Fruit fly (Drosophila melanogaster): ENCODE results near the gene CG14913.
A peak's percentile ranks its signal among the peaks of the same experiment; 100 is the strongest.

The CG14913 gene

DNA sequence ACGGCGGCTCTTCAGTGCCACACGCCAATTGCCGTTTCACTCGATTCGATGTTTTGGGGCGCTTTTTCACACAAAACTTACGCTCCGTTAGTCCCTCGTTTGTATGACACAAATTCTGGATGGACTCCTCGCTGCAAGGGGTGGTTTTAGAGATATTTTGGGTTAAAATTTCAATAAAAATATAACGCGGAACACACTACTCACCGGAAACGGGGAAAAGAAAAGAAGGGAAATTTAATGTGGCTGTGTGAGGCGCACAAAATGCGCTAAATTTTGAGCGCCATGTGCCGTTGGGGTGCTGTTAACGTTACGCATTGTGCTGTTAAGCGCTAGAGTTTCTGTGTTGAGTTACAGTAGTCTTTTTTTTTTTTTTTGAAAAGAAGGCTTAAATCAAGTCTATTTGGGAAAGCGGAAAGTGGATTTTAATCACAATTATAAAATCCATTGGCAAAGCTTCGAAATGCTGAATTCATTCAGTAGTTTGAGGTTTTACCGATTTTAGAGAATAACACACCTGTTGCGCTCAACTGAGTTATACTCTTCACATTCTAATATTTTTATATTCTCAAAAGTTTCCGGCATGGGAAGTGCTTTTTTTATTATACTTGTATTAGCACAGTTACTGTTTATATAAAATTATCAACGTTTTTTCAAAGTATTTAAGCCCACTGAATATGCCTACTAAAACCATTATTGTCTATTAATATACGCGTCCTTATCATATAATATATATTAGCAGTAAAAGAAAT, 12.7 kb upstream of the CG14913 start, which contains the start of gene RpL9:
RpL9 (minus strand) TSS at position 265 of the 749 bp plus-strand sequence.
- TF ChIP-seq CG17801 (GFP tag; optimal IDR thresholded peaks at IDR 0.05; ENCODE audit: partially characterized antibody): peak; percentile 84

DNA sequence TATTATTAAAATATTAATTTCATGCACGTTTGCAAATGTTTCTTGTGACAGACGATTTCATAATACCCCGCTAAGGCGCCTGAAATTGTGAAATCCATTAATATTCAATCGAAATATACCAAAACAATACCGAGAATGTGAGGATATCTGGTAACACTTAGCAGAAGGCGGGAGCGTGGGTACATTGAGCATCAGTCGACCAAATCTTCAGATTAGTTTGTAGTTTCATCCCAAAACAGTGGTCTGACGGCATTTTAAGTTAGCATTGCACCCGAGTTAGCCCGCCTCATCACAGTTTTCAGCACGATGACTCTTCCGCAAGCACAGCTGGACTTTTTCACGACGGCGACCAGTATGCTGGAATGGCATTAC, 12.1 kb upstream of the CG14913 start, which contains the start of gene Nup154:
Nup154 (plus strand) TSS at position 147 of the 372 bp plus-strand sequence.
- TF ChIP-seq CG17801 (GFP tag; optimal IDR thresholded peaks at IDR 0.05; ENCODE audit: partially characterized antibody): no peak

DNA sequence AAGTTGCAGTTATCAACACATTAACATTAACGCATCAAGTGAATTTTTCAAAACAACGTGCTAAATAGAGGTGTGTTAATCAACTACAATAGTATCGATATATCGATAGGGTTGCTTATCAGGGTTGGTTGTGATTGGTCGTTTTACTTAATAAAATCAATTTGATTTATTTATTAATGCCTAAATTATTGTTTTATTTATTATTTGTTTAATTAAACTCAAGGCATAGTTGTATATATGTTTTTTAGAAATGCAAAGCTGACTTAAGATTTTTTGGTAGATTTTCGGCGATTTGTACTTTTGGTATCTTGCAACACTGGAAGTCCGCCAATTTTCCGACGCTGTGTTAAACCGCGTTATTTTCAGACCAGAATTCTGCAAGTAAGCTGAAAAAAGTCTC, 5.8 kb upstream of the CG14913 start, which contains the start of the genes Art8 and dUTPase:
Art8 (minus strand) TSS at position 88 of the 400 bp plus-strand sequence.
dUTPase (plus strand) TSS at position 314 of the 400 bp plus-strand sequence.
- TF ChIP-seq CG17801 (GFP tag; optimal IDR thresholded peaks at IDR 0.05; ENCODE audit: partially characterized antibody): peak; percentile 69

DNA sequence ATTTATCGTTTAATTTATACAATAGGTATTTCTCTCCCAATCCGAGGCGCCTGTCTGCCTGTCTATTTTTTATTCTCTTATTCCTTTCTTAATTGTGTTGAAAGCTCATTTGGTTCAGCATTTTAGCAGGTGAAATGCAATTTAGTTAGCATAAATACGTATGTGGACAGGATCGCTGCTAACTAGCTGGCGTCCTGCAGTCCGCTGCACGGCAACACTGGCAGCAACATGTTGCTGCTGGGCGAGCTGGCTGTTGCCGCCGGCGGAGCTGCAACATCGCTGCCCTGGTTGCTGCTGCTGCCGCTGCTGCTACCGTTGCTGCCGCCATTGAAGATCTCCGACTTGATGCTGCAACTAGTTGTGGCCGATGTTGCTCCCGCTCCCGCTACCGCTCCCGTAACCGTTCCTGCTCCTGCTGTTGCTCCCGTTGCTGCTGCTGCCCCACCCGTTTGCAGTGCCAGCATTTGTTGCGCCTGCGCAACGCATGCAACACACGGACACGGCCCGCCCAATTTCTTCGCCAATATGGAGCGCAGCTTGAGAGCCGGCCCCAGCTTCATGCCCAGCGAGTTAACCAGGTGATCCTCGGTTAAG, 2.7 kb upstream of the CG14913 start:
- TF ChIP-seq CG17801 (GFP tag; optimal IDR thresholded peaks at IDR 0.05; ENCODE audit: partially characterized antibody): no peak

DNA sequence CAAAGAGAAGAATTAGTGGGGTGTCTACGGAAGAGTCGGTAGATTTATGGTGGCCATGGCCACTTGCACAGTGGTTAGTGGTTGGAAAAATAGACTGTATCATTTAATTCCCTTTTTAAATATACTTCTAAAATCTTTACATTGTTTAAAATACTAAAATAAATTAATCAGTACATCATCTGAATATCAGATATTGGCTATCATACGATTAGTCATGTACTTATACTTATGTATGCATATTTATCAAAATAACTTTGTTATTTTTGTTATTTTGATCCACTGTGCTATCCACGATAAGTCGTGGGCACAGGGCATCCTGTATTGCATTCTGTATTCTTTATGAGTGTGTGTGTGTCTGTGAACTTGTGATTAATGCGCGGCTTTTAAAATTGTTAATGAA, 2.1 kb upstream of the CG14913 start:
- no peak for TF ChIP-seq CG17801 (GFP tag; optimal IDR thresholded peaks at IDR 0.05; ENCODE audit: partially characterized antibody)

DNA sequence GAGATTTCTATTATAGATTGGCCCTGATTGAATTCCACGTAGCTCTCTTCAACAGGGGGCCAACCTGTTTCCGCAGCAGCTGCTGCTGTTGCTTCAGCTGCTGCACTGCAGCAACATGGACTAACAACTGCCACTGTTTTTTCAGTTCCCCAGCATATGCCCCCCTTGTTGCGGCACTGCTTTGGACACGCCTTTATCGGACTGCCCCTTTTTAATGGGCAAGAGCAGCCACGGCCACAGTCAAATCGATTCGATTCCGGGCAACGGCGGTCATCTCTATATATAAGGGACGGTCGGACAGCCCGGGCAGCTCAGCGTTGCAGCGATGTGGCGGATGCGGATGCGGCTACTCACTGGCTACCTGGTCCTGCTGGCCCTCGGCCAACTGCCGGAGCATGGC, 1.5 kb upstream of the CG14913 start, which contains the start of gene Acp32CD:
Acp32CD (plus strand) TSS at position 301 of the 400 bp plus-strand sequence.
- no peak for TF ChIP-seq CG17801 (GFP tag; optimal IDR thresholded peaks at IDR 0.05; ENCODE audit: partially characterized antibody)

DNA sequence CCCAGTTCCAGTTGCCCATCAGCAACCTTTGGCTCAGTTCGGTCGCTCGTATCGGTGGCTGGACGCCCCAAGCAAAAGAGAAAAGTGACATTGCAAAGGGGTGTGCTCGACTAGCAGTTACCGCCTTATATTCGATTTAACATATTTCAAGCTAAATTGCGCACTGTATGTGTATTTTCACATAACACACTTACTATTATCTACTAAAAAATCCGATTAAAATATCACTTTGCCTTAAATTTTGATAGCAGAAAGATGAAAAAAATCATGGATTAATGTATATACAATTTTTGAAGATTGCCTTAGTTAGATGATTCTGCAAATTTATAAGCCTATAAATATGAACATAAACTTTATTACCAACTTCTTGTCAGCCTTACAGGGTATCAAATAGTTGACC, 4.8 kb downstream of the CG14913 start:
- no peak for TF ChIP-seq CG17801 (GFP tag; optimal IDR thresholded peaks at IDR 0.05; ENCODE audit: partially characterized antibody)

DNA sequence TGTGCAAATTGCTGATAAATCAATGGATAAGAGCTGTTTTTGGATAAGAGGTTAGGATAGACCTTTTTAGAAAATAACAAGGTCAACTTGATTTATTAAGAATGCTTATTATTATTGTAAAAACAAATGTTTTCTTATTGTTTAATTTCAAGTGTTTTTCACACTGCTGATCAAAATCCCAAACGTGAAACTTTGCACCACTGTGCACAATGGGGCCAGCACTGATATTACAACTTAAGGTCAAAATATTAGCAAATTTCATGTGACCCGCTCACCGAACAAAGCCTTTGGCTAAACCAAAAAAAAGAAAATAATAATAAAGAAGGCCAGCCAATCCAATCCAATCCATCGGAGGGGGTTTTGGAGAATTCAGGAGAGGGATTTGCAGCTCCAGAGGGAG, 6.0 kb downstream of the CG14913 start:
- no peak for TF ChIP-seq CG17801 (GFP tag; optimal IDR thresholded peaks at IDR 0.05; ENCODE audit: partially characterized antibody)

DNA sequence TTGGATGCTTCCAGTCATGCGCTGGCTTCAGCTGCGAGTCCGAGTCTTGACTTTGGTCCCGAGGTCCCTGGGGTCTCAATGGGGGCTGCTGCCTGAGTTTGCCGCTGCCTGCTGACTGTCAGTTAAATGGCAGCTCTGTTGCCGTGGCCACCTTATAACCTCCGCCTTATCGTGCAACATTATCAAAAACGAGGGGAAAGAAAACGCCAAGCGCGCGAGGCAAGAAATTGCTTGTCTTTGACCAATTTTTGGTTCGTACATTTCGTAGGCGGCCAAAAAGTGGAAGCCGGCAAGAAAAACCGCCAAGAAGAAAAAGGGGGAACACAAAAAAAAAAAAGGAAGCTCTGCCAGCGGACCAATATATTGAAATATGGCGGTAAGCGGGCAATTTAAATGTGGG, 7.1 kb downstream of the CG14913 start:
- TF ChIP-seq CG17801 (GFP tag; optimal IDR thresholded peaks at IDR 0.05; ENCODE audit: partially characterized antibody): no peak

DNA sequence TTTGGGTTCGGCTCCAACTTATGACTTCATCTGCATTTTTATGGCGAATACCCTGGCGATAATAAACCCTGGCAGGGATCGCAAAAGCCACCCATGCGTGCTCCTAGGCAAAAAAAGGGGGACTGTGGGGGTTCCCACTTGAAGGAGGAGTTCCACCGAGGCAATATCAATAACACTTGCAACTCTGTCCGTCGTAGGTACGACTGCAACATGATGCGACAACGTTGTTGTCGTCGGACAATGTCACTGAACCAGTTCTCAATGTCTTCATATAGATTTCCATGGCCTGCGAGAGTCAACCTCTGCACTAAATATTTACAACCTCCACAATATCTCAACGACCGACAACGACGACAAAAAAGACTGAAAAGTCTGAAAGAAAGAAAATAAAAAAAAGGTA, 10.4 kb downstream of the CG14913 start:
- TF ChIP-seq CG17801 (GFP tag; optimal IDR thresholded peaks at IDR 0.05; ENCODE audit: partially characterized antibody): no peak

DNA sequence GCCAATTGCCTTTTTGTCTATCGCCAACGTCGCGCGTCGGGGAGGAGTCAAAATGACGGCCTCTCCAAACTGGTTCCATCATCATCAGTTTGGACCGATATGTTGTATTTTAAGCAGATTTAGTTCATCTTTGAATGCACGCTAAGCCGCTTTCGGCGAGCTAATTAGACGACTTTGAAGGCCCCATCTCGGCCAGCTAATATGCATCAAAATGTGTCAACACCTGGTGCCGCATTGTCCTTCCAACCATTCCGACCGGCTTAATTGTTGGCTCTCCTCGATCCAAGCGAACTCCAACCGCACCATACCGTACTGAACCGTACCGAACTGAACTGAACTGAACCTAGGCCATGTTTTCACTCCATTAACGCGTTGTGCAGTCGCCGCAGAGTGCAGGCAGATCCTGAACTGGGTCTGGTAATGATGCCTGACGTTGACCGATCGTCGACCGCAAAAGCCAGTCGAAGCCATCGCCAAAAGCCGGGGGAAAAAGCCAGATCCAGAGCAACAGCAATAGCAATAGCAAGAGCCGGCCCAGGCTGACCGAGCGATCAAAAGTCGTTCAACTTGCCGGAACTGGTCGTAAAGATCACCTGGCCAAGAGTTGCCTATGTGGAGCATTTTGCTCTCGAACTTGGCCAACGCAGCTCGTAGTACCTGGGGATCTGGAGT, 11.2 kb downstream of the CG14913 start:
- TF ChIP-seq CG17801 (GFP tag; optimal IDR thresholded peaks at IDR 0.05; ENCODE audit: partially characterized antibody): no peak

DNA sequence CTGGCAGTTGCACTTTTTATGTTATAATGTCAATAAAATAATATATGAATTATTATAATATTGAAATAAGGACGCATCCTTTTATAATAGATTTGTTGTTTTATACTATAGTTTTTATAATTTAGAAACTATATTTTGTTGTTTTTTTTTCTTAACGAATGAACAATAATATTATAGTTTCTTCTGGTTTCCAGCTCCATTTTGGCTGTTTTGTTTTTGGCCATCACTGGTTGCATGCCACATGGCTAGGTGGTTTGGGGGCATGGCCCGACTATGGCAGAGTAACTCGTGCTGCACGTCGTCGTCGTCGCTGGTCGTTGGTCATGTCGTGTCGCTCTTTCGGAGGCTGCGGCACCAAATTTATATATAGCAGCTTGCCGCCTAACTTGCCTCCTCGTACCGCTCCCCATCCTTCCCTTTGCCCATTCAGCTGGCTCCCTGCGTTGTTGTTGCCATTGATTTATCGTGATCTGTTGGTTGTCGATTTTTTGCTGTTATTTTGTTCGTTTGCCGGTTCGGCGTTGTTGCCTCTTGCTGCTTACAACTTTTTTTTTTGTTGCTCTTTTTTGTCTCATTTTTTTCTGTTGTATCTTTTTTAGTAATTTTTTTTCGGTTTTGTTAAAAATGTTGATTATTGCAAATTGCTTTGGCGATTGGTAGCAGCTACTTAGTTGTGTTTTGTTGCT, 15.6 kb downstream of the CG14913 start:
- TF ChIP-seq CG17801 (GFP tag; optimal IDR thresholded peaks at IDR 0.05; ENCODE audit: partially characterized antibody): no peak

DNA sequence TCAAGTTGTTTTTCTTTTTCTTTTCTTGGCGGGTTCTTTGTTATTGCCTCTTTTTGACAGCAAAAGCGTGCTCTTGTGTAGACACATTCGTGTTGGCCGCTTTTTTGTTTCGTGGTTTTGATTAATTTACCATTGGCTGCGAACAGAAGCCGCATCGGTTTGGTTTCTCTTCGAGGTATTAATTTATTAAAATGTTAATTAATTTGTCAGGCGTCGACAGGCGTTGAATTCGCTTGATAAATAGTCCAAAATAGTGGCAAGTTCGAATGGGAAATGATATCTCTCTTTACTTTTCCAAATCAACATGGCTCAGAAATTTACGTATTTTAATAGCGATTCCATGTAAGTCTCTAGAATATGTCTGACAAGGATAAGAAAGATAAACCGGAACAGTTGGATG, 17.7 kb downstream of the CG14913 start, which contains the start of gene CG18666:
CG18666 (plus strand) TSS at position 301 of the 400 bp plus-strand sequence.
- peak; percentile 20 for TF ChIP-seq CG17801 (GFP tag; optimal IDR thresholded peaks at IDR 0.05; ENCODE audit: partially characterized antibody)

DNA sequence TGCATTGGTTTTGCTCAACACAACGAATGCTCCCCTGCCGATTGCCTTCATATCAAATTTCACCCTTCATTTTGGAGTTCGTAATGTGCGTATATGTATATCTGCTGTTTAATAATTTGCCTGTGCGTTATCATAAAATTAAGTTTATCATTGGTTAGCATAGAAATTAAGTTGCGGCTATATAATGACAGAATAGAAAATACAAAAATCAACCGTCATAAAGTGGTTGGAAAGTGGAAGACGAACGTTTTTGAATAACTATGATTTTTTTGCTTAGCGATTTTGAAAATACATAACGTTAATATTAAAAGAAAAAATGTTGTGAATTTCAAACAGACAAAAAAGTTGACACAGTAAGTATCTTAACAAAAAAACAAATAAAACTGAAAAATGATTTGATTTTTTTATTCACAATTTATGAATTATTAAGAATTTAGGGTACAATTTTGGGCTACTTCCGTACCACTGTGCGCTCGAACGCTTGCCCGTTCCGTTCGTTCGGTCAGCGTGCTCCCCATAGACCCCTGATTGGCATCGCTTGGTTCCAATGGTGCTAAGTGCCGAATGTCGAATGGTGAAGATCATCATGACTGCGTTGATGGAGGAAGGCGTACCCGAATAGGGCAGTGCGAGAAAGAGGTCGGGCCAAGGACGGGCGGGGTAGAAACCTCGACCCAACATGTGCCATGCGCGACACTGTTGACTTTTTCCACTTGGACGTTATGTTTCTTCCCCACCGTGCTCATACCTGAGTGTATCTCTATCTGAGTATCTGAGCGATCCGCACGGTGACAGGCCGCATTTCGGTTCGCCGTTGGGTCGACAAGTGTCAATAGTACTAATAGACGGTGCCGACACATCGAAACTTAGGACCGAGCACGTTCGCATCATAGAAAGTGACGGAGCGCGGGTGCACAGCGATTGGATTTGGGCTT, 21.1 kb downstream of the CG14913 start:
- no peak for TF ChIP-seq CG17801 (GFP tag; optimal IDR thresholded peaks at IDR 0.05; ENCODE audit: partially characterized antibody)

Measured in ovary, adult (tissue).